Worm (Caenorhabditis elegans) whole organism, L3 larva: Measurements from ENCODE around the gene oac-12.

Experiments used
- nfya-1 ChIP-seq: sonication (generic microtip); optimal IDR thresholded peaks from 2 replicates; lab custom pipeline; 2017; ENCODE audit warnings: missing genetic modification characterization, mild to moderate bottlenecking, missing compliant biosample characterization, antibody characterized with exemption, moderate library complexity; ENCODE audit not compliant: insufficient read depth
- zag-1 ChIP-seq: fragments of 150-350 bp; optimal IDR thresholded peaks from 2 replicates; lab custom pipeline; 2014; ENCODE audit warnings: missing biosample characterization, missing genetic modification characterization

DNA sequence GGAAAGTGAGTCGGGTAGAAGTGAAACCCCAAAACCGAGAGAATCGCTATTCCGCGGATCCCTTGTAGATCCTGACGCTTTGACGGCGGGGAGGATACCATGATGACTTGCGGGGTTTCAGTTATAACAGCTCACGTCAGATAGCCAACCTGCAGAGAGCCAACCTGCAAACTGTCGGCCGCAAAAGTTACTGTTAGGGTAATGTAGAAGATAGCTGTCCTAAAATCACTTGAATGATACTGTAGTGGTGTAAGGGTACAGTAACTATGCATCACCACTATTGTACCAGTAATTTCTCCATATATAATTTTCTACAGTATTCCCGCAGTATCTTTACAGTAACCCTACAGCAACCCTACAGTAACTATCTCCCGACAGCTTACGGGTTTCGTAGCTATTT is at the start of gene oac-12:
- no peak for TF ChIP-seq zag-1 (tag; lab: Kevin White, UChicago)
- TF ChIP-seq nfya-1 (tag; lab: Kevin White, UChicago) = no peak
